Fruit fly (Drosophila melanogaster) whole organism, embryonic: ENCODE measurements around the gene Inx5.
A peak's percentile ranks its signal among the peaks of the same experiment; 100 is the strongest.

ENCODE experiments used
- BEAF-32 ChIP-seq: fragments of 200-800 bp; sonication (Bioruptor generic); optimal IDR thresholded peaks from 3 replicates; lab custom pipeline; 2017; ENCODE audit warnings: missing biosample characterization, missing genetic modification characterization, mild to moderate bottlenecking, moderate library complexity, missing genetic modification reagents
- CG10209 ChIP-seq: fragments of 200-800 bp; sonication (Bioruptor generic); optimal IDR thresholded peaks from 3 replicates; lab custom pipeline; 2017; ENCODE audit warnings: missing biosample characterization, mild to moderate bottlenecking, missing genetic modification characterization, missing genetic modification reagents
- CG10274 ChIP-seq: fragments of 200-800 bp; sonication (Bioruptor generic); optimal IDR thresholded peaks from 3 replicates; lab custom pipeline; 2017; ENCODE audit warnings: missing biosample characterization, mild to moderate bottlenecking, missing genetic modification characterization
- CG10543 ChIP-seq: fragments of 200-800 bp; sonication (Bioruptor generic); optimal IDR thresholded peaks from 3 replicates; lab custom pipeline; 2017; ENCODE audit warnings: missing biosample characterization, mild to moderate bottlenecking, missing genetic modification characterization, moderate library complexity
- CG12155 ChIP-seq: fragments of 200-800 bp; sonication (Bioruptor generic); optimal IDR thresholded peaks from 3 replicates; lab custom pipeline; 2016; ENCODE audit warnings: missing biosample characterization, missing genetic modification characterization
- CG15479 ChIP-seq: fragments of 200-800 bp; sonication (Bioruptor generic); optimal IDR thresholded peaks from 3 replicates; lab custom pipeline; 2019; ENCODE audit warnings: missing biosample characterization, mild to moderate bottlenecking, missing genetic modification characterization, moderate library complexity
- CG15696 ChIP-seq: fragments of 200-800 bp; sonication (Bioruptor generic); optimal IDR thresholded peaks from 2 replicates; lab custom pipeline; 2019; ENCODE audit warnings: missing biosample characterization, mild to moderate bottlenecking, missing genetic modification characterization, moderate library complexity
- CG2120 ChIP-seq: fragments of 200-800 bp; sonication (Bioruptor generic); optimal IDR thresholded peaks from 3 replicates; lab custom pipeline; 2016; ENCODE audit warnings: missing biosample characterization, missing genetic modification characterization
- CG2199 ChIP-seq: fragments of 200-800 bp; sonication (Bioruptor generic); IDR thresholded peaks from 3 replicates; pipeline ENCODE4 v1.3.6; 2022; ENCODE audit warnings: missing biosample characterization, missing genetic modification characterization
- CG2712 ChIP-seq: fragments of 200-800 bp; optimal IDR thresholded peaks from 3 replicates; lab custom pipeline; 2019; ENCODE audit warnings: missing biosample characterization, mild to moderate bottlenecking, missing genetic modification characterization, moderate library complexity
- CG2875 ChIP-seq: fragments of 200-800 bp; sonication (Bioruptor generic); optimal IDR thresholded peaks from 2 replicates; lab custom pipeline; 2017; ENCODE audit warnings: missing biosample characterization, mild to moderate bottlenecking, missing genetic modification characterization, missing genetic modification reagents
- CG34224 ChIP-seq: fragments of 200-800 bp; sonication (Bioruptor generic); IDR thresholded peaks from 3 replicates; pipeline ENCODE4 v1.3.6; 2022; ENCODE audit warnings: missing biosample characterization, missing genetic modification characterization; ENCODE audit not compliant: partially characterized antibody
- CG34376 ChIP-seq: fragments of 200-800 bp; sonication (Bioruptor generic); optimal IDR thresholded peaks from 2 replicates; lab custom pipeline; 2018; ENCODE audit warnings: missing biosample characterization, mild to moderate bottlenecking, missing genetic modification characterization
- CG42726 ChIP-seq: fragments of 200-800 bp; sonication (Bioruptor generic); IDR thresholded peaks from 2 replicates; pipeline ENCODE4 v1.3.6; 2022; ENCODE audit warnings: missing biosample characterization, missing genetic modification characterization; ENCODE audit not compliant: partially characterized antibody
- CG43689 ChIP-seq: fragments of 200-800 bp; sonication (Bioruptor generic); IDR thresholded peaks from 2 replicates; pipeline ENCODE4 v1.3.6; 2022; ENCODE audit warnings: missing biosample characterization, missing genetic modification characterization
- CG4854 ChIP-seq: fragments of 200-800 bp; sonication (Bioruptor generic); optimal IDR thresholded peaks from 2 replicates; lab custom pipeline; 2016; ENCODE audit warnings: missing biosample characterization, missing genetic modification characterization, inconsistent platforms
- CG6683 ChIP-seq: fragments of 200-800 bp; sonication (Bioruptor generic); optimal IDR thresholded peaks from 2 replicates; lab custom pipeline; 2017; ENCODE audit warnings: missing biosample characterization, mild to moderate bottlenecking, missing genetic modification characterization, missing genetic modification reagents
- CG6765 ChIP-seq: fragments of 200-800 bp; sonication (Bioruptor generic); optimal IDR thresholded peaks from 3 replicates; lab custom pipeline; 2017; ENCODE audit warnings: missing biosample characterization, mild to moderate bottlenecking, missing genetic modification characterization
- CG7556 ChIP-seq: fragments of 200-800 bp; sonication (Bioruptor generic); optimal IDR thresholded peaks from 2 replicates; lab custom pipeline; 2017; ENCODE audit warnings: missing biosample characterization, mild to moderate bottlenecking, missing genetic modification characterization
- CG7745 ChIP-seq: fragments of 200-800 bp; sonication (Bioruptor generic); optimal IDR thresholded peaks from 2 replicates; lab custom pipeline; 2018; ENCODE audit warnings: missing biosample characterization, mild to moderate bottlenecking, missing genetic modification characterization, moderate library complexity
- CG9932 ChIP-seq: fragments of 200-800 bp; sonication (Bioruptor generic); IDR thresholded peaks from 2 replicates; pipeline ENCODE4 v1.3.6; 2022; ENCODE audit warnings: missing biosample characterization, missing genetic modification characterization
- CHES-1-like ChIP-seq: fragments of 200-800 bp; sonication (Bioruptor generic); optimal IDR thresholded peaks from 2 replicates; lab custom pipeline; 2016; ENCODE audit warnings: missing biosample characterization, missing genetic modification characterization
- Dfd ChIP-seq, 2 experiments: fragments of >200 bp; optimal IDR thresholded peaks; 2 replicates each; lab custom pipeline; 2017; ENCODE audit warnings: missing biosample characterization in 2 of 2, missing genetic modification characterization in 2 of 2
- Hr3 ChIP-seq: fragments of 200-800 bp; sonication (Bioruptor generic); optimal IDR thresholded peaks from 3 replicates; lab custom pipeline; 2016; ENCODE audit warnings: missing biosample characterization, missing genetic modification characterization
- Jarid2 ChIP-seq: fragments of 200-800 bp; sonication (Bioruptor generic); optimal IDR thresholded peaks from 3 replicates; lab custom pipeline; 2017; ENCODE audit warnings: mild to moderate bottlenecking, missing biosample characterization, missing genetic modification reagents, missing genetic modification characterization
- Lpt ChIP-seq: fragments of >200 bp; optimal IDR thresholded peaks from 2 replicates; lab custom pipeline; 2018; ENCODE audit warnings: missing biosample characterization, missing genetic modification characterization
- Max ChIP-seq: fragments of 200-800 bp; sonication (Bioruptor generic); optimal IDR thresholded peaks from 2 replicates; lab custom pipeline; 2016; ENCODE audit warnings: missing biosample characterization, mild to moderate bottlenecking, missing genetic modification characterization
- Opbp ChIP-seq: fragments of 200-800 bp; sonication (Bioruptor generic); IDR thresholded peaks from 3 replicates; pipeline ENCODE4 v1.3.6; 2022; ENCODE audit warnings: missing biosample characterization, missing genetic modification characterization; ENCODE audit not compliant: partially characterized antibody
- Sin3A ChIP-seq: fragments of >200 bp; optimal IDR thresholded peaks from 2 replicates; lab custom pipeline; 2018
- Stat92E ChIP-seq, 3 experiments: fragments of >200 bp in 2 of 3; fragments of 200-800 bp in 1 of 3; sonication (Bioruptor generic) in 1 of 3; optimal IDR thresholded peaks; 2 replicates each; lab custom pipeline; 2017 to 2019; ENCODE audit warnings: missing biosample characterization in 3 of 3, missing genetic modification characterization in 3 of 3, mild to moderate bottlenecking in 1 of 3, moderate library complexity in 1 of 3
- Trl ChIP-seq, 3 experiments: fragments of >200 bp in 2 of 3; fragments of 200-800 bp in 1 of 3; sonication (Bioruptor generic) in 1 of 3; optimal IDR thresholded peaks; 2 replicates in 1 of 3; 3 replicates in 2 of 3; lab custom pipeline; 2016 to 2017; ENCODE audit warnings: missing biosample characterization in 1 of 3, missing genetic modification characterization in 1 of 3
- fd64A ChIP-seq: fragments of 200-800 bp; sonication (Bioruptor generic); optimal IDR thresholded peaks from 3 replicates; lab custom pipeline; 2018; ENCODE audit warnings: missing biosample characterization, mild to moderate bottlenecking, missing genetic modification characterization
- fu2 ChIP-seq: fragments of 200-800 bp; sonication (Bioruptor generic); optimal IDR thresholded peaks from 2 replicates; lab custom pipeline; 2016; ENCODE audit warnings: missing biosample characterization, missing genetic modification characterization
- gfzf ChIP-seq: fragments of 200-800 bp; sonication (Bioruptor generic); optimal IDR thresholded peaks from 2 replicates; lab custom pipeline; 2016; ENCODE audit warnings: missing biosample characterization, mild to moderate bottlenecking, missing genetic modification characterization, moderate library complexity
- gsb-n ChIP-seq: fragments of 200-800 bp; sonication (Bioruptor generic); optimal IDR thresholded peaks from 3 replicates; lab custom pipeline; 2018; ENCODE audit warnings: missing biosample characterization, mild to moderate bottlenecking, missing genetic modification characterization
- knrl ChIP-seq: fragments of 200-800 bp; sonication (Bioruptor generic); IDR thresholded peaks from 3 replicates; pipeline ENCODE4 v1.3.6; 2022; ENCODE audit warnings: missing biosample characterization, missing genetic modification characterization; ENCODE audit not compliant: partially characterized antibody
- lmd ChIP-seq: fragments of 200-800 bp; sonication (Bioruptor generic); IDR thresholded peaks from 2 replicates; pipeline ENCODE4 v1.3.6; 2022; ENCODE audit warnings: missing biosample characterization, missing genetic modification characterization
- nom ChIP-seq: fragments of 200-800 bp; sonication (Bioruptor generic); optimal IDR thresholded peaks from 2 replicates; lab custom pipeline; 2017; ENCODE audit warnings: missing biosample characterization, missing genetic modification characterization, mild to moderate bottlenecking, moderate library complexity, missing genetic modification reagents
- onecut ChIP-seq: fragments of 200-800 bp; sonication (Bioruptor generic); IDR thresholded peaks from 2 replicates; pipeline ENCODE4 v1.3.6; 2022; ENCODE audit warnings: missing biosample characterization, missing genetic modification characterization
- otp ChIP-seq: fragments of 200-800 bp; sonication (Bioruptor generic); IDR thresholded peaks from 3 replicates; pipeline ENCODE4, ENCODE4 v1.3.6; 2022; ENCODE audit warnings: missing biosample characterization, missing genetic modification characterization
- peb ChIP-seq: fragments of 200-800 bp; sonication (Bioruptor generic); IDR thresholded peaks from 2 replicates; pipeline ENCODE4 v1.3.6; 2022; ENCODE audit warnings: missing biosample characterization, missing genetic modification characterization
- phol ChIP-seq: fragments of 200-800 bp; sonication (Bioruptor generic); optimal IDR thresholded peaks from 3 replicates; lab custom pipeline; 2018; ENCODE audit warnings: missing biosample characterization, mild to moderate bottlenecking, missing genetic modification characterization, moderate library complexity
- sc ChIP-seq, 3 experiments: fragments of >200 bp in 2 of 3; fragments of 200-800 bp in 1 of 3; sonication (Bioruptor generic) in 1 of 3; optimal IDR thresholded peaks; 2 replicates in 2 of 3; 3 replicates in 1 of 3; lab custom pipeline; 2017; ENCODE audit warnings: mild to moderate bottlenecking in 1 of 3, missing biosample characterization in 1 of 3, missing genetic modification characterization in 1 of 3, missing genetic modification reagents in 1 of 3
- seq ChIP-seq: fragments of 200-800 bp; sonication (Bioruptor generic); IDR thresholded peaks from 2 replicates; pipeline ENCODE4 v1.3.6; 2022; ENCODE audit warnings: missing biosample characterization, missing genetic modification characterization
- sob ChIP-seq: fragments of 200-800 bp; sonication (Bioruptor generic); IDR thresholded peaks from 2 replicates; pipeline ENCODE4 v1.3.6; 2022; ENCODE audit warnings: missing biosample characterization, missing genetic modification characterization
- trh ChIP-seq: fragments of 200-800 bp; sonication (Bioruptor generic); optimal IDR thresholded peaks from 2 replicates; lab custom pipeline; 2016; ENCODE audit warnings: missing biosample characterization, missing genetic modification characterization
- unpg ChIP-seq: fragments of 200-800 bp; sonication (Bioruptor generic); optimal IDR thresholded peaks from 3 replicates; lab custom pipeline; 2018; ENCODE audit warnings: missing biosample characterization, mild to moderate bottlenecking, missing genetic modification characterization, moderate library complexity
- zen ChIP-seq: fragments of 200-800 bp; sonication (Bioruptor generic); optimal IDR thresholded peaks from 3 replicates; lab custom pipeline; 2018; ENCODE audit warnings: missing biosample characterization, mild to moderate bottlenecking, missing genetic modification characterization, moderate library complexity

The Inx5 gene

dm6 chrX:19179696-19180255 lies 9.1 kb upstream of the Inx5 start, which contains the start of the genes CG7556 and CG7453 (continued):
- TF ChIP-seq otp (GFP tag; lab: Robert Waterston, UW) (no peak), CG6683 (GFP tag; lab: Kevin White, UChicago) (peak; percentile 42), nom (GFP tag; lab: Kevin White, UChicago) (peak; percentile 15), trh (GFP tag; lab: Kevin White, UChicago) (no peak), knrl (GFP tag; lab: Robert Waterston, UW) (no peak), CG10209 (GFP tag; lab: Kevin White, UChicago) (peak; percentile 65), Jarid2 (GFP tag; lab: Kevin White, UChicago) (peak; percentile 45), lmd (GFP tag; lab: Robert Waterston, UW) (peak; percentile 56), unpg (GFP tag; lab: Kevin White, UChicago) (peak; percentile 65), phol (peak; percentile 80), gsb-n (tag; lab: Kevin White, UChicago) (peak; percentile 57), CG4854 (GFP tag; lab: Kevin White, UChicago) (no peak), CG2199 (GFP tag; lab: Robert Waterston, UW) (no peak), Sin3A (lab: Kevin White, UChicago) (peak; percentile 65), Lpt (GFP tag; lab: Kevin White, UChicago) (no peak), CG15479 (GFP tag; lab: Kevin White, UChicago) (peak; percentile 31), CG34224 (GFP tag; lab: Robert Waterston, UW) (no peak), CG15696 (tag; lab: Kevin White, UChicago) (peak; percentile 74), CG12155 (GFP tag; lab: Kevin White, UChicago) (peak; percentile 65), gfzf (GFP tag; lab: Kevin White, UChicago) (peak; percentile 12), CG9932 (GFP tag; lab: Robert Waterston, UW) (peak; percentile 70), sob (GFP tag; lab: Robert Waterston, UW) (peak; percentile 77), CG2875 (peak; percentile 29), CG34376 (GFP tag; lab: Kevin White, UChicago) (peak; percentile 54), Stat92E (GFP tag; optimal IDR thresholded peaks at IDR 0.05; lab: Kevin White, UChicago) (no peak), sc (optimal IDR thresholded peaks at IDR 0.05; lab: Kevin White, UChicago) (no peak), sc (GFP tag; optimal IDR thresholded peaks at IDR 0.05; lab: Kevin White, UChicago) (peak; percentile 46), CG2712 (tag; lab: Kevin White, UChicago) (peak; percentile 80), fd64A (GFP tag; lab: Kevin White, UChicago) (no peak), Dfd (GFP tag; optimal IDR thresholded peaks at IDR 0.05; lab: Kevin White, UChicago) (no peak), peb (GFP tag; lab: Robert Waterston, UW) (no peak; the same call in 1 of the 2 replicates), CG10274 (GFP tag; lab: Kevin White, UChicago) (peak; percentile 17), zen (peak; percentile 22), fu2 (GFP tag; lab: Kevin White, UChicago) (peak; percentile 79), CG43689 (GFP tag; lab: Robert Waterston, UW) (no peak), CG10543 (GFP tag; lab: Kevin White, UChicago) (peak; percentile 81), Opbp (no peak), CHES-1-like (GFP tag; lab: Kevin White, UChicago) (peak; percentile 82), CG7745 (no peak), Max (GFP tag; lab: Kevin White, UChicago) (peak; percentile 83), seq (no peak), CG7556 (peak; percentile 92), Hr3 (GFP tag; lab: Kevin White, UChicago) (peak; percentile 77), onecut (GFP tag; lab: Robert Waterston, UW) (0 out of 2 replicates have a peak, but pooled peaks have one; percentile 9), CG2120 (GFP tag; lab: Kevin White, UChicago) (peak; percentile 89), Trl (optimal IDR thresholded peaks at IDR 0.05; lab: Kevin White, UChicago) (no peak), Trl (GFP tag; optimal IDR thresholded peaks at IDR 0.05; lab: Kevin White, UChicago) (peak; percentile 62), CG6765 (GFP tag; lab: Kevin White, UChicago) (no peak), CG42726 (no peak), BEAF-32 (peak; percentile 56)
